Worm (Caenorhabditis elegans): Measurements from ENCODE around the gene C32D5.10.

- TF ChIP-seq dao-5 (tag; optimal IDR thresholded peaks at IDR 0.05) (no peak), him-1 (tag; optimal IDR thresholded peaks at IDR 0.05) (no peak)
Observed at ce11 chrII:6322081-6322480, 29.7 kb downstream of the C32D5.10 start.
